Worm (Caenorhabditis elegans) whole organism, midembryonic: ENCODE results near the gene sprr-3.

Experiments used
- cog-1 ChIP-seq: sonication (generic microtip); optimal IDR thresholded peaks from 2 replicates; lab custom pipeline; 2016; ENCODE audit warnings: missing genetic modification characterization, missing compliant biosample characterization
- flt-1 ChIP-seq: fragments of 200-800 bp; sonication (Bioruptor generic); IDR thresholded peaks from 2 replicates; pipeline ENCODE4 v1.3.6; 2022; ENCODE audit warnings: missing genetic modification characterization, missing compliant biosample characterization
- klf-2 ChIP-seq: fragments of 200-800 bp; sonication (Bioruptor generic); conservative IDR thresholded peaks from 2 replicates; pipeline ENCODE4 v1.3.6; 2022; ENCODE audit warnings: missing genetic modification reagents, missing genetic modification characterization, missing compliant biosample characterization
- med-1 ChIP-seq: sonication (generic microtip); optimal IDR thresholded peaks from 2 replicates; lab custom pipeline; 2017; ENCODE audit warnings: missing genetic modification characterization, mild to moderate bottlenecking, missing compliant biosample characterization, antibody characterized with exemption, missing genetic modification reagents; ENCODE audit not compliant: insufficient read depth
- ref-1 ChIP-seq: fragments of 200-800 bp; sonication (Bioruptor generic); conservative IDR thresholded peaks from 2 replicates; pipeline ENCODE4 v1.3.6; 2022; ENCODE audit warnings: missing genetic modification reagents, missing genetic modification characterization, missing compliant biosample characterization
- tab-1 ChIP-seq: fragments of 200-800 bp; sonication (Bioruptor generic); IDR thresholded peaks from 2 replicates; pipeline ENCODE4 v1.3.6; 2022; ENCODE audit warnings: missing genetic modification characterization, missing compliant biosample characterization
- ztf-23 ChIP-seq: fragments of 200-800 bp; sonication (Bioruptor generic); IDR thresholded peaks from 2 replicates; pipeline ENCODE4 v1.3.6; 2022; ENCODE audit warnings: missing genetic modification reagents, missing genetic modification characterization, missing compliant biosample characterization

ce11 chrIV:2563969-2564368 lies 21.9 kb downstream of the sprr-3 start, which contains the start of gene Y69A2AR.24:
- TF ChIP-seq med-1: no peak
- no peak for TF ChIP-seq ref-1 (GFP tag; lab: Robert Waterston, UW)
- no peak for TF ChIP-seq ztf-23 (GFP tag; lab: Robert Waterston, UW)
- no peak for TF ChIP-seq klf-2 (GFP tag; lab: Robert Waterston, UW)
- no peak for TF ChIP-seq cog-1 (tag; lab: Kevin White, UChicago)
- no peak for TF ChIP-seq tab-1 (GFP tag; lab: Robert Waterston, UW)
- no peak for TF ChIP-seq flt-1 (GFP tag; lab: Robert Waterston, UW)
